Worm (Caenorhabditis elegans): ENCODE measurements around the gene F49A5.10.

Gene F49A5.10

ce11 chrV:16919675-16920074 is 44.6 kb downstream of the F49A5.10 start (continued):
- peak; percentile 67 for TF ChIP-seq F49E8.2 (tag; optimal IDR thresholded peaks at IDR 0.05; ENCODE audit: insufficient read depth)
- no peak for TF ChIP-seq nfyb-1 (GFP tag; IDR thresholded peaks at IDR 0.05)
- TF ChIP-seq hlh-12 (tag; optimal IDR thresholded peaks at IDR 0.05): no peak
- TF ChIP-seq unc-130 (GFP tag; optimal IDR thresholded peaks at IDR 0.05): no peak
- TF ChIP-seq hmg-1.2 (GFP tag; IDR thresholded peaks at IDR 0.05): no peak
- TF ChIP-seq nfya-2 (GFP tag; IDR thresholded peaks at IDR 0.05): no peak
- TF ChIP-seq K11D2.4 (GFP tag; IDR thresholded peaks at IDR 0.05): no peak
- TF ChIP-seq let-607 (tag; optimal IDR thresholded peaks at IDR 0.05): no peak
- TF ChIP-seq let-526 (GFP tag; IDR thresholded peaks at IDR 0.05): no peak
- TF ChIP-seq attf-5 (GFP tag; optimal IDR thresholded peaks at IDR 0.05): no peak
- TF ChIP-seq atf-7 (tag; optimal IDR thresholded peaks at IDR 0.05): no peak
- no peak for TF ChIP-seq ztf-3 (GFP tag; optimal IDR thresholded peaks at IDR 0.05)
- no peak for TF ChIP-seq hmg-20 (GFP tag; IDR thresholded peaks at IDR 0.05)
- peak; percentile 9 for TF ChIP-seq efl-1 (GFP tag; optimal IDR thresholded peaks at IDR 0.05)
- no peak for TF ChIP-seq cebp-1 (GFP tag; IDR thresholded peaks at IDR 0.05)
- peak; percentile 10 for TF ChIP-seq cebp-1 (tag; optimal IDR thresholded peaks at IDR 0.05)
- no peak for TF ChIP-seq C17E4.6 (GFP tag; IDR thresholded peaks at IDR 0.05)
- no peak for TF ChIP-seq lir-1 (GFP tag; conservative IDR thresholded peaks at IDR 0.05)
- TF ChIP-seq D2030.7 (GFP tag; IDR thresholded peaks at IDR 0.05): peak; percentile 31; the same call in 1 of the 2 replicates
- peak; percentile 14 for TF ChIP-seq xnd-1 (tag; optimal IDR thresholded peaks at IDR 0.05)
- TF ChIP-seq madf-6 (GFP tag; IDR thresholded peaks at IDR 0.05): peak; percentile 45
- no peak for TF ChIP-seq attf-3 (GFP tag; conservative IDR thresholded peaks at IDR 0.05)
- no peak for TF ChIP-seq nhr-120 (GFP tag; IDR thresholded peaks at IDR 0.05)
- TF ChIP-seq sdz-38 (tag; optimal IDR thresholded peaks at IDR 0.05): no peak
- TF ChIP-seq ZK185.1 (tag; optimal IDR thresholded peaks at IDR 0.05; ENCODE audit: poor library complexity, severe bottlenecking): no peak
- no peak for TF ChIP-seq ets-4 (GFP tag; optimal IDR thresholded peaks at IDR 0.05)
- peak; percentile 65 for TF ChIP-seq ekl-4 (GFP tag; IDR thresholded peaks at IDR 0.05)
- TF ChIP-seq lin-26 (GFP tag; IDR thresholded peaks at IDR 0.05): 0 out of 2 replicates have a peak, but pooled peaks have one; percentile 32
- no peak for TF ChIP-seq snpc-1.1 (tag; optimal IDR thresholded peaks at IDR 0.05; ENCODE audit: insufficient read depth)
- TF ChIP-seq mcd-1 (GFP tag; IDR thresholded peaks at IDR 0.05): peak; percentile 26; the same call in 1 of the 2 replicates

DNA sequence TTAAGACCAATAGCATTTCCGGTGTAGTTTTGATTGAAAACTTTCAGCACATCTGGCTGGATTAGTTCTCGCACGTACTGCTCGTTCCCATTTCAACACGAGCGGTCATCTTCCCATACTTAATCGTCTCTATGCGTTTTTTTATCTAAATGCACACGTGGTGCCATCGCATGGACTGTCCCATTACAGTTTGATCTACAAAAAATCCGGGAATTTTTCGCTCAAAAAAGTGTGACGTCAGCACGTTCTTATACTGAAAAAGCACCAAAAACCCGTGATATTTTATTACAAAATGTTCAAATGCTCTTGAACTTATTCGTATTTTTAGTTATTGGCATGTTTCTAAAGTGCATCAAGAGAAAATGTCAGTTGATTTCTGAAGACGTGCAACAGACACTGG is 46.9 kb downstream of the F49A5.10 start, which contains the start of gene Y102A5C.4:
Y102A5C.4 (plus strand) TSS at position 301 of the 400 bp plus-strand sequence.
- TF ChIP-seq attf-5 (GFP tag; optimal IDR thresholded peaks at IDR 0.05): no peak
- no peak for TF ChIP-seq nfya-1 (tag; optimal IDR thresholded peaks at IDR 0.05; ENCODE audit: borderline replicate concordance, insufficient read depth)
- TF ChIP-seq cebp-1 (GFP tag; IDR thresholded peaks at IDR 0.05): no peak
- TF ChIP-seq cebp-1 (tag; optimal IDR thresholded peaks at IDR 0.05): no peak
- TF ChIP-seq zfh-2 (GFP tag; conservative IDR thresholded peaks at IDR 0.05): no peak
- no peak for TF ChIP-seq B0336.3 (GFP tag; IDR thresholded peaks at IDR 0.05)
- TF ChIP-seq T07F8.4 (tag; optimal IDR thresholded peaks at IDR 0.05): no peak
- TF ChIP-seq rec-8 (tag; optimal IDR thresholded peaks at IDR 0.05): no peak
- TF ChIP-seq tbx-9 (tag; optimal IDR thresholded peaks at IDR 0.05; ENCODE audit: borderline replicate concordance): no peak
- no peak for TF ChIP-seq ztf-26 (tag; optimal IDR thresholded peaks at IDR 0.05)
- no peak for TF ChIP-seq him-1 (tag; optimal IDR thresholded peaks at IDR 0.05)
- TF ChIP-seq let-526 (GFP tag; IDR thresholded peaks at IDR 0.05): no peak
- TF ChIP-seq F22D6.2 (tag; optimal IDR thresholded peaks at IDR 0.05): no peak
- no peak for TF ChIP-seq ztf-6 (GFP tag; IDR thresholded peaks at IDR 0.05)
- no peak for TF ChIP-seq ceh-40 (GFP tag; IDR thresholded peaks at IDR 0.05)
- TF ChIP-seq nhr-90 (tag; optimal IDR thresholded peaks at IDR 0.05): no peak

All from whole organism, young adult.